Fruit fly (Drosophila melanogaster) S2 (cell line): ENCODE data around the gene Patr-1.

ENCODE experiments used
- CG8478 ChIP-seq: fragments of >200 bp; optimal IDR thresholded peaks from 2 replicates; lab custom pipeline; 2018
- CTCF ChIP-seq, 2 experiments: fragments of >200 bp; optimal IDR thresholded peaks; 2 replicates each; lab custom pipeline; 2018

dm6 chr3R:17048867-17049266 is 5.5 kb downstream of the Patr-1 start:
- TF ChIP-seq CG8478 (lab: Kevin White, UChicago) (no peak), CTCF (optimal IDR thresholded peaks at IDR 0.05; lab: Kevin White, UChicago) (no peak)
